Worm (Caenorhabditis elegans) whole organism, young adult: ENCODE results near the gene mip-2.

Experiments used
- B0019.2 ChIP-seq: fragments of 200-800 bp; sonication (Bioruptor generic); conservative IDR thresholded peaks from 2 replicates; pipeline ENCODE4 v1.3.6; 2022; ENCODE audit warnings: missing genetic modification reagents, missing genetic modification characterization, missing compliant biosample characterization
- B0261.1 ChIP-seq: sonication (generic microtip); optimal IDR thresholded peaks from 2 replicates; lab custom pipeline; 2016; ENCODE audit warnings: mild to moderate bottlenecking, missing genetic modification characterization, moderate library complexity, missing compliant biosample characterization
- F23B12.7 ChIP-seq: sonication (generic microtip); optimal IDR thresholded peaks from 2 replicates; lab custom pipeline; 2017; ENCODE audit warnings: missing genetic modification characterization, mild to moderate bottlenecking, missing compliant biosample characterization, antibody characterized with exemption, moderate library complexity; ENCODE audit not compliant: insufficient read depth
- F33H1.4 ChIP-seq: fragments of 200-800 bp; sonication (Bioruptor generic); IDR thresholded peaks from 2 replicates; pipeline ENCODE4 v1.3.6; 2022; ENCODE audit warnings: missing genetic modification reagents, missing genetic modification characterization, missing compliant biosample characterization
- F37B4.10 ChIP-seq: fragments of 200-800 bp; sonication (Bioruptor generic); IDR thresholded peaks from 2 replicates; pipeline ENCODE4 v1.3.6; 2022; ENCODE audit warnings: missing genetic modification characterization, missing compliant biosample characterization
- F49E8.2 ChIP-seq: sonication (generic microtip); optimal IDR thresholded peaks from 3 replicates; lab custom pipeline; 2017; ENCODE audit warnings: missing genetic modification characterization, mild to moderate bottlenecking, missing compliant biosample characterization, antibody characterized with exemption, moderate library complexity; ENCODE audit not compliant: insufficient read depth
- F57C9.4 ChIP-seq: sonication (generic microtip); optimal IDR thresholded peaks from 2 replicates; lab custom pipeline; 2017; ENCODE audit warnings: mild to moderate bottlenecking, missing genetic modification characterization, missing compliant biosample characterization
- Y53G8AR.9 ChIP-seq: fragments of 200-800 bp; sonication (Bioruptor generic); conservative IDR thresholded peaks from 2 replicates; pipeline ENCODE4 v1.3.6; 2022; ENCODE audit warnings: missing genetic modification reagents, missing genetic modification characterization, missing compliant biosample characterization
- Y67H2A.10 ChIP-seq: fragments of 200-800 bp; sonication (Bioruptor generic); conservative IDR thresholded peaks from 2 replicates; pipeline ENCODE4 v1.3.6; 2022; ENCODE audit warnings: missing genetic modification reagents, missing genetic modification characterization, missing compliant biosample characterization
- Y79H2A.3 ChIP-seq: fragments of 200-800 bp; sonication (Bioruptor generic); conservative IDR thresholded peaks from 2 replicates; pipeline ENCODE4 v1.3.6; 2022; ENCODE audit warnings: missing genetic modification reagents, missing genetic modification characterization, missing compliant biosample characterization
- akir-1 ChIP-seq: fragments of 200-800 bp; sonication (Bioruptor generic); optimal IDR thresholded peaks from 2 replicates; lab custom pipeline; 2018; ENCODE audit warnings: mild to moderate bottlenecking, missing genetic modification characterization, moderate library complexity, missing compliant biosample characterization
- ama-1 ChIP-seq, 3 experiments: fragments of 150-350 bp in 1 of 3; sonication (generic microtip) in 2 of 3; optimal IDR thresholded peaks; 2 replicates each; lab custom pipeline; 2014 to 2018; ENCODE audit warnings: missing biosample characterization in 2 of 3, missing genetic modification characterization in 2 of 3, missing genetic modification reagents in 2 of 3
- aptf-2 ChIP-seq: fragments of 200-800 bp; sonication (Bioruptor generic); conservative IDR thresholded peaks from 2 replicates; pipeline ENCODE4 v1.3.6; 2022; ENCODE audit warnings: missing genetic modification reagents, missing genetic modification characterization, missing compliant biosample characterization
- atf-7 ChIP-seq: sonication (generic microtip); optimal IDR thresholded peaks from 2 replicates; lab custom pipeline; 2017; ENCODE audit warnings: mild to moderate bottlenecking, missing genetic modification characterization, missing compliant biosample characterization
- athp-1 ChIP-seq: sonication (generic microtip); optimal IDR thresholded peaks from 2 replicates; lab custom pipeline; 2017; ENCODE audit warnings: mild to moderate bottlenecking, missing genetic modification characterization, missing compliant biosample characterization
- attf-3 ChIP-seq: fragments of 200-800 bp; sonication (Bioruptor generic); conservative IDR thresholded peaks from 2 replicates; pipeline ENCODE4 v1.3.6; 2022; ENCODE audit warnings: missing genetic modification reagents, missing genetic modification characterization, missing compliant biosample characterization
- attf-6 ChIP-seq: fragments of 200-800 bp; sonication (Bioruptor generic); IDR thresholded peaks from 2 replicates; pipeline ENCODE4 v1.3.6; 2022; ENCODE audit warnings: missing genetic modification reagents, missing genetic modification characterization, missing compliant biosample characterization
- bed-2 ChIP-seq: fragments of 200-800 bp; sonication (Bioruptor generic); IDR thresholded peaks from 2 replicates; pipeline ENCODE4 v1.3.6; 2022; ENCODE audit warnings: missing genetic modification reagents, missing genetic modification characterization, missing compliant biosample characterization
- cebp-1 ChIP-seq, 2 experiments: fragments of 200-800 bp in 1 of 2; sonication (Bioruptor generic) in 1 of 2; sonication (generic microtip) in 1 of 2; IDR thresholded peaks in 1 of 2; optimal IDR thresholded peaks in 1 of 2; 2 replicates each; pipeline versions ENCODE4 v1.3.6 to Lab custom; 2017 to 2022; ENCODE audit warnings: missing compliant biosample characterization in 2 of 2, missing genetic modification characterization in 2 of 2, mild to moderate bottlenecking in 1 of 2, missing genetic modification reagents in 1 of 2, moderate library complexity in 1 of 2
- ceh-79 ChIP-seq: sonication (generic microtip); optimal IDR thresholded peaks from 2 replicates; lab custom pipeline; 2017; ENCODE audit warnings: mild to moderate bottlenecking, missing genetic modification characterization, missing compliant biosample characterization
- chd-7 ChIP-seq: sonication (generic microtip); optimal IDR thresholded peaks from 2 replicates; lab custom pipeline; 2016; ENCODE audit warnings: mild to moderate bottlenecking, missing genetic modification characterization, moderate library complexity, missing compliant biosample characterization
- efl-1 ChIP-seq: fragments of 150-350 bp; optimal IDR thresholded peaks from 2 replicates; lab custom pipeline; 2014; ENCODE audit warnings: missing biosample characterization, missing genetic modification reagents, missing genetic modification characterization
- egl-44 ChIP-seq: fragments of 200-800 bp; sonication (Bioruptor generic); IDR thresholded peaks from 2 replicates; pipeline ENCODE4 v1.3.6; 2022; ENCODE audit warnings: missing genetic modification reagents, missing genetic modification characterization, missing compliant biosample characterization
- egrh-3 ChIP-seq: fragments of 200-800 bp; sonication (Bioruptor generic); IDR thresholded peaks from 2 replicates; pipeline ENCODE4 v1.3.6; 2022; ENCODE audit warnings: missing genetic modification reagents, missing genetic modification characterization, missing compliant biosample characterization
- ekl-4 ChIP-seq: fragments of 200-800 bp; sonication (Bioruptor generic); IDR thresholded peaks from 2 replicates; pipeline ENCODE4 v1.3.6; 2022; ENCODE audit warnings: missing genetic modification reagents, missing genetic modification characterization, missing compliant biosample characterization
- ets-4 ChIP-seq: fragments of 200-800 bp; sonication (Bioruptor generic); optimal IDR thresholded peaks from 2 replicates; lab custom pipeline; 2018; ENCODE audit warnings: mild to moderate bottlenecking, missing genetic modification characterization, missing compliant biosample characterization
- gei-17 ChIP-seq: fragments of 200-800 bp; sonication (Bioruptor generic); optimal IDR thresholded peaks from 2 replicates; lab custom pipeline; 2018; ENCODE audit warnings: mild to moderate bottlenecking, missing genetic modification characterization, missing compliant biosample characterization
- hmg-1.2 ChIP-seq: fragments of 200-800 bp; sonication (Bioruptor generic); IDR thresholded peaks from 2 replicates; pipeline ENCODE4 v1.3.6; 2022; ENCODE audit warnings: missing genetic modification reagents, missing genetic modification characterization, missing compliant biosample characterization
- hmg-20 ChIP-seq: fragments of 200-800 bp; sonication (Bioruptor generic); IDR thresholded peaks from 2 replicates; pipeline ENCODE4 v1.3.6; 2022; ENCODE audit warnings: missing genetic modification reagents, missing genetic modification characterization, missing compliant biosample characterization
- let-607 ChIP-seq, 2 experiments: fragments of 200-800 bp in 1 of 2; sonication (Bioruptor generic) in 1 of 2; sonication (generic microtip) in 1 of 2; optimal IDR thresholded peaks; 2 replicates each; lab custom pipeline; 2016 to 2018; ENCODE audit warnings: mild to moderate bottlenecking in 2 of 2, missing compliant biosample characterization in 2 of 2, missing genetic modification characterization in 2 of 2, moderate library complexity in 2 of 2, missing genotype in 1 of 2
- madf-3 ChIP-seq: fragments of 200-800 bp; sonication (Bioruptor generic); IDR thresholded peaks from 2 replicates; pipeline ENCODE4 v1.3.6; 2022; ENCODE audit warnings: missing genetic modification reagents, missing genetic modification characterization, missing compliant biosample characterization
- nfyb-1 ChIP-seq: fragments of 200-800 bp; sonication (Bioruptor generic); IDR thresholded peaks from 2 replicates; pipeline ENCODE4 v1.3.6; 2022; ENCODE audit warnings: missing genetic modification reagents, missing genetic modification characterization, missing compliant biosample characterization
- nhr-27 ChIP-seq: fragments of 200-800 bp; sonication (Bioruptor generic); optimal IDR thresholded peaks from 2 replicates; lab custom pipeline; 2018; ENCODE audit warnings: mild to moderate bottlenecking, missing genetic modification characterization, moderate library complexity, missing compliant biosample characterization
- pbrm-1 ChIP-seq: fragments of 200-800 bp; sonication (Bioruptor generic); IDR thresholded peaks from 2 replicates; pipeline ENCODE4 v1.3.6; 2022; ENCODE audit warnings: missing genetic modification reagents, missing genetic modification characterization, missing compliant biosample characterization
- pha-4 ChIP-seq: fragments of 150-350 bp; sonication (generic microtip); optimal IDR thresholded peaks from 2 replicates; lab custom pipeline; 2014; ENCODE audit warnings: missing biosample characterization, missing genetic modification reagents, missing genetic modification characterization
- rcor-1 ChIP-seq: fragments of 200-800 bp; sonication (Bioruptor generic); IDR thresholded peaks from 2 replicates; pipeline ENCODE4 v1.3.6; 2022; ENCODE audit warnings: missing genetic modification reagents, missing genetic modification characterization, missing compliant biosample characterization
- rec-8 ChIP-seq, 2 experiments: sonication (generic microtip); optimal IDR thresholded peaks; 2 replicates each; lab custom pipeline; 2016; ENCODE audit warnings: mild to moderate bottlenecking in 2 of 2, missing genetic modification characterization in 2 of 2, missing genetic modification reagents in 2 of 2, missing genotype in 2 of 2, missing biosample characterization in 1 of 2, missing compliant biosample characterization in 1 of 2, moderate library complexity in 1 of 2
- sea-2 ChIP-seq: fragments of 200-800 bp; sonication (Bioruptor generic); IDR thresholded peaks from 2 replicates; pipeline ENCODE4 v1.3.6; 2022; ENCODE audit warnings: missing genetic modification characterization, missing compliant biosample characterization
- snpc-1.3 ChIP-seq: sonication (generic microtip); optimal IDR thresholded peaks from 2 replicates; lab custom pipeline; 2017; ENCODE audit warnings: missing genetic modification characterization, mild to moderate bottlenecking, missing compliant biosample characterization, antibody characterized with exemption, moderate library complexity, missing genotype, missing genetic modification reagents; ENCODE audit not compliant: insufficient read depth
- unc-130 ChIP-seq: sonication (generic microtip); optimal IDR thresholded peaks from 2 replicates; lab custom pipeline; 2016; ENCODE audit warnings: missing genetic modification reagents, missing genetic modification characterization, missing compliant biosample characterization
- zfh-2 ChIP-seq: fragments of 200-800 bp; sonication (Bioruptor generic); conservative IDR thresholded peaks from 2 replicates; pipeline ENCODE4 v1.3.6; 2022; ENCODE audit warnings: missing genetic modification reagents, missing genetic modification characterization, missing compliant biosample characterization
- ztf-25 ChIP-seq: fragments of 200-800 bp; sonication (Bioruptor generic); IDR thresholded peaks from 2 replicates; pipeline ENCODE4 v1.3.6; 2022; ENCODE audit warnings: missing genetic modification reagents, missing genetic modification characterization, missing compliant biosample characterization
- ztf-26 ChIP-seq: sonication (generic microtip); optimal IDR thresholded peaks from 2 replicates; lab custom pipeline; 2017; ENCODE audit warnings: missing genetic modification characterization, missing compliant biosample characterization
- ztf-3 ChIP-seq: fragments of 200-800 bp; sonication (Bioruptor generic); optimal IDR thresholded peaks from 2 replicates; lab custom pipeline; 2018; ENCODE audit warnings: mild to moderate bottlenecking, missing genetic modification characterization, missing compliant biosample characterization
- ztf-6 ChIP-seq: fragments of 200-800 bp; sonication (Bioruptor generic); IDR thresholded peaks from 2 replicates; pipeline ENCODE4 v1.3.6; 2022; ENCODE audit warnings: missing genetic modification reagents, missing genetic modification characterization, missing compliant biosample characterization

The mip-2 gene

DNA sequence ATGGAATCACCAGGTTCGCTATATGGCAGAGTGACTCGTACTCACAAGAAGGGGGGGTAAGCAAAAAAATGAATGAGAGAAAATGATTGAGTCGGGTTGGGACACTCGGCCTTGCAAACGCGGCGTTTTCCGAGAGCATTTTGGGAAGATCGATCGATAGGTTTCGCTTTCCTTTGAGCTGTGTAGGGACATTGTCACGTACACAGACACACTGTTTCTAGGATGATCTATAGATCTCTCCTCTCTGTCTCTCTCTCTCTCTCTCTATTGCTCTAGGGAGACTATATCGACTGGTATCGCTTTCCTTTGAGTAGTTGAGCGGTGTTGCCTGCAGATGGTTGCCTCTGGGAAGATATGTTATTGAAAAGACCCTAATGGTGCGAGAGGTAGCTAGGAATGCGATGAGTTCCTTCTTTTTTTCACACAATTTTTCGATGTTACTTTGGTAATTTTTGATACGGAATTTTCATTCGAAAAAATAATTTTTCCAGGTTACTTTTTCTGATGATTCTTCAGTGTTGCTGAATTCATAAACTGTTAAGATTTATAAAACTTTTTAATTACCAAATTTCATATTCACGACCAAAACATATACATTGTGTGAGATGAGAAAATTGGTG lies 21.9 kb downstream of the mip-2 start, which contains the start of gene H37A05.4 (continued):
- no peak for TF ChIP-seq pha-4 (tag; lab: Kevin White, UChicago)
- TF ChIP-seq cebp-1 (GFP tag; IDR thresholded peaks at IDR 0.05; lab: Robert Waterston, UW): no peak
- TF ChIP-seq cebp-1 (tag; optimal IDR thresholded peaks at IDR 0.05; lab: Kevin White, UChicago): peak; percentile 81
- TF ChIP-seq akir-1 (GFP tag; lab: Kevin White, UChicago): no peak
- TF ChIP-seq nhr-27 (tag; lab: Kevin White, UChicago): peak; percentile 50
- peak; percentile 91 for TF ChIP-seq F57C9.4 (tag; lab: Kevin White, UChicago)
- TF ChIP-seq ama-1 (optimal IDR thresholded peaks at IDR 0.05; lab: Kevin White, UChicago): peak; percentile 66
- TF ChIP-seq ama-1 (GFP tag; optimal IDR thresholded peaks at IDR 0.05; lab: Kevin White, UChicago): peak; percentile 8 to 62
- TF ChIP-seq hmg-1.2 (GFP tag; lab: Robert Waterston, UW): peak; percentile 52
- TF ChIP-seq ets-4 (GFP tag; lab: Kevin White, UChicago): no peak
- TF ChIP-seq Y79H2A.3: 0 out of 2 replicates have a peak, but pooled peaks have one; percentile 14
- no peak for TF ChIP-seq ztf-25 (GFP tag; lab: Robert Waterston, UW)
- peak; percentile 91 for TF ChIP-seq Y53G8AR.9 (GFP tag; lab: Robert Waterston, UW)
- no peak for TF ChIP-seq efl-1 (GFP tag; lab: Kevin White, UChicago)
- no peak; the same call in 1 of the 2 replicates for TF ChIP-seq pbrm-1 (GFP tag; lab: Robert Waterston, UW)
- TF ChIP-seq B0261.1 (tag; lab: Kevin White, UChicago): no peak
- peak; percentile 68 for TF ChIP-seq ztf-26
- TF ChIP-seq rcor-1 (GFP tag; lab: Robert Waterston, UW): no peak
- peak; percentile 89 for TF ChIP-seq athp-1 (tag; lab: Kevin White, UChicago)
- peak in 1 of 2 experiments; percentile 12 for TF ChIP-seq let-607 (tag; optimal IDR thresholded peaks at IDR 0.05; lab: Kevin White, UChicago)
- TF ChIP-seq ztf-6: no peak
- TF ChIP-seq attf-6: 0 out of 2 replicates have a peak, but pooled peaks have one; percentile 43
- no peak for TF ChIP-seq bed-2 (GFP tag; lab: Robert Waterston, UW)
- TF ChIP-seq ceh-79 (tag; lab: Kevin White, UChicago): no peak
- TF ChIP-seq snpc-1.3 (tag; lab: Kevin White, UChicago): no peak
- peak; percentile 72 for TF ChIP-seq atf-7 (tag; lab: Kevin White, UChicago)
- TF ChIP-seq ztf-3: no peak
- no peak for TF ChIP-seq F23B12.7 (tag; lab: Kevin White, UChicago)
- 0 out of 2 replicates have a peak, but pooled peaks have one; percentile 11 for TF ChIP-seq F33H1.4 (GFP tag; lab: Robert Waterston, UW)
- 0 out of 2 replicates have a peak, but pooled peaks have one; percentile 20 for TF ChIP-seq zfh-2
- peak; percentile 56; the same call in 1 of the 2 replicates for TF ChIP-seq egl-44 (GFP tag; lab: Robert Waterston, UW)
- TF ChIP-seq ekl-4 (GFP tag; lab: Robert Waterston, UW): peak; percentile 76
- TF ChIP-seq attf-3 (GFP tag; lab: Robert Waterston, UW): no peak
- TF ChIP-seq Y67H2A.10 (GFP tag; lab: Robert Waterston, UW): peak; percentile 26; the same call in 1 of the 2 replicates
- no peak for TF ChIP-seq B0019.2
- no peak for TF ChIP-seq F49E8.2 (tag; lab: Kevin White, UChicago)
- no peak for TF ChIP-seq unc-130 (GFP tag; lab: Kevin White, UChicago)
- TF ChIP-seq madf-3 (GFP tag; lab: Robert Waterston, UW): peak; percentile 35; the same call in 1 of the 2 replicates
- TF ChIP-seq nfyb-1: peak; percentile 90
- TF ChIP-seq chd-7 (tag; lab: Kevin White, UChicago): peak; percentile 55
- peak; percentile 15; the same call in 1 of the 2 replicates for TF ChIP-seq sea-2
- peak; percentile 96 for TF ChIP-seq aptf-2 (GFP tag; lab: Robert Waterston, UW)
- TF ChIP-seq hmg-20 (GFP tag; lab: Robert Waterston, UW): peak; percentile 25
- TF ChIP-seq gei-17 (GFP tag; lab: Kevin White, UChicago): no peak
- TF ChIP-seq rec-8 (tag; optimal IDR thresholded peaks at IDR 0.05; lab: Kevin White, UChicago): no peak
- no peak for TF ChIP-seq egrh-3 (GFP tag; lab: Robert Waterston, UW)
- TF ChIP-seq F37B4.10 (GFP tag; lab: Robert Waterston, UW): no peak
